Worm (Caenorhabditis elegans) whole organism, early embryonic: ENCODE measurements around the gene K03A11.5.

Experiments used
- aly-1 ChIP-seq: sonication (generic microtip); optimal IDR thresholded peaks from 2 replicates; lab custom pipeline; 2016; ENCODE audit warnings: missing genetic modification characterization, missing compliant biosample characterization
- ama-1 ChIP-seq: fragments of 150-350 bp; optimal IDR thresholded peaks from 2 replicates; lab custom pipeline; 2014
- ceh-36 ChIP-seq: sonication (generic microtip); optimal IDR thresholded peaks from 2 replicates; lab custom pipeline; 2016; ENCODE audit warnings: missing genetic modification characterization, inconsistent platforms, missing compliant biosample characterization
- ets-7 ChIP-seq: sonication (generic microtip); optimal IDR thresholded peaks from 2 replicates; lab custom pipeline; 2016; ENCODE audit warnings: missing genotype, missing genetic modification characterization, missing compliant biosample characterization
- hmg-4 ChIP-seq: fragments of 200-800 bp; sonication (Bioruptor generic); optimal IDR thresholded peaks from 2 replicates; lab custom pipeline; 2018; ENCODE audit warnings: mild to moderate bottlenecking, missing genetic modification characterization, missing compliant biosample characterization
- hnd-1 ChIP-seq: sonication (generic microtip); optimal IDR thresholded peaks from 2 replicates; lab custom pipeline; 2016; ENCODE audit warnings: missing genetic modification characterization, missing compliant biosample characterization
- sea-1 ChIP-seq: fragments of 200-800 bp; sonication (Bioruptor generic); conservative IDR thresholded peaks from 2 replicates; pipeline ENCODE4 v1.3.6; 2022; ENCODE audit warnings: missing genetic modification characterization, missing compliant biosample characterization
- tbx-37 ChIP-seq: fragments of 200-800 bp; sonication (Bioruptor generic); conservative IDR thresholded peaks from 2 replicates; pipeline ENCODE4 v1.3.6; 2022; ENCODE audit warnings: missing genetic modification reagents, missing genetic modification characterization, missing compliant biosample characterization

- TF ChIP-seq ama-1 (lab: Kevin White, UChicago) (no peak), ets-7 (tag; lab: Kevin White, UChicago) (no peak), tbx-37 (GFP tag; lab: Robert Waterston, UW) (no peak), hnd-1 (tag; lab: Kevin White, UChicago) (no peak), ceh-36 (tag; lab: Kevin White, UChicago) (no peak), aly-1 (tag; lab: Kevin White, UChicago) (no peak), sea-1 (GFP tag; lab: Robert Waterston, UW) (no peak), hmg-4 (no peak)
Measured at ce11 chrX:13091199-13091598, 27.9 kb downstream of the K03A11.5 start.
